Worm (Caenorhabditis elegans) whole organism, L4 larva: ENCODE results near the gene syx-4.
A peak's percentile ranks its signal among the peaks of the same experiment; 100 is the strongest.

ENCODE experiments used
- F10B5.3 ChIP-seq: sonication (generic microtip); optimal IDR thresholded peaks from 2 replicates; lab custom pipeline; 2016; ENCODE audit warnings: mild to moderate bottlenecking, missing genetic modification characterization, missing compliant biosample characterization
- F26F4.8 ChIP-seq: fragments of 200-800 bp; sonication (Bioruptor generic); conservative IDR thresholded peaks from 2 replicates; pipeline ENCODE4 v1.3.6; 2022; ENCODE audit warnings: missing genetic modification characterization, missing compliant biosample characterization
- F37D6.2 ChIP-seq: sonication (generic microtip); optimal IDR thresholded peaks from 2 replicates; lab custom pipeline; 2016; ENCODE audit warnings: mild to moderate bottlenecking, missing genetic modification characterization, missing compliant biosample characterization
- R02D3.7 ChIP-seq: fragments of 150-350 bp; sonication (generic microtip); optimal IDR thresholded peaks from 3 replicates; lab custom pipeline; 2014; ENCODE audit warnings: missing biosample characterization, missing genetic modification characterization
- Y5F2A.4 ChIP-seq: fragments of 200-800 bp; sonication (Bioruptor generic); optimal IDR thresholded peaks from 2 replicates; lab custom pipeline; 2018; ENCODE audit warnings: mild to moderate bottlenecking, missing genetic modification characterization, missing compliant biosample characterization
- ZK546.5 ChIP-seq, 2 experiments: sonication (generic microtip); optimal IDR thresholded peaks; 2 replicates each; lab custom pipeline; 2017; ENCODE audit warnings: missing biosample characterization in 2 of 2, missing genetic modification characterization in 2 of 2
- aly-2 ChIP-seq: sonication (generic microtip); optimal IDR thresholded peaks from 2 replicates; lab custom pipeline; 2018; ENCODE audit warnings: missing biosample characterization, missing genetic modification characterization
- ama-1 ChIP-seq: fragments of 150-350 bp; optimal IDR thresholded peaks from 2 replicates; lab custom pipeline; 2014; ENCODE audit warnings: inconsistent platforms, mixed read lengths
- attf-4 ChIP-seq: sonication (generic microtip); optimal IDR thresholded peaks from 3 replicates; lab custom pipeline; 2017; ENCODE audit warnings: missing biosample characterization, missing genetic modification characterization
- ceh-28 ChIP-seq: fragments of 150-350 bp; optimal IDR thresholded peaks from 2 replicates; lab custom pipeline; 2014; ENCODE audit warnings: missing biosample characterization, missing genetic modification reagents, missing genetic modification characterization
- ceh-32 ChIP-seq: sonication (generic microtip); optimal IDR thresholded peaks from 2 replicates; lab custom pipeline; 2016; ENCODE audit warnings: mild to moderate bottlenecking, missing genetic modification characterization, missing compliant biosample characterization; ENCODE audit not compliant: poor library complexity
- cey-2 ChIP-seq: sonication (generic microtip); optimal IDR thresholded peaks from 3 replicates; lab custom pipeline; 2017; ENCODE audit warnings: missing genetic modification characterization, mild to moderate bottlenecking, missing compliant biosample characterization, antibody characterized with exemption, borderline replicate concordance; ENCODE audit not compliant: insufficient read depth
- ctbp-1 ChIP-seq: fragments of 200-800 bp; sonication (Bioruptor generic); IDR thresholded peaks from 2 replicates; pipeline ENCODE4 v1.3.6; 2022; ENCODE audit warnings: missing genetic modification reagents, missing genetic modification characterization, missing compliant biosample characterization
- daf-12 ChIP-seq: fragments of 150-350 bp; optimal IDR thresholded peaks from 2 replicates; lab custom pipeline; 2014; ENCODE audit warnings: missing biosample characterization, missing genetic modification reagents, missing genetic modification characterization
- daf-8 ChIP-seq: fragments of 200-800 bp; sonication (Bioruptor generic); IDR thresholded peaks from 2 replicates; pipeline ENCODE4 v1.3.6; 2022; ENCODE audit warnings: missing genetic modification characterization, missing compliant biosample characterization
- dmd-6 ChIP-seq: fragments of 200-800 bp; sonication (Bioruptor generic); IDR thresholded peaks from 2 replicates; pipeline ENCODE4 v1.3.6; 2022; ENCODE audit warnings: missing genetic modification reagents, missing genetic modification characterization, missing compliant biosample characterization
- dmd-9 ChIP-seq: fragments of 200-800 bp; sonication (Bioruptor generic); IDR thresholded peaks from 2 replicates; pipeline ENCODE4 v1.3.6; 2022; ENCODE audit warnings: missing genetic modification reagents, missing genetic modification characterization, missing compliant biosample characterization
- duxl-1 ChIP-seq: sonication (generic microtip); optimal IDR thresholded peaks from 2 replicates; lab custom pipeline; 2016; ENCODE audit warnings: mild to moderate bottlenecking, missing genetic modification characterization, moderate library complexity, missing compliant biosample characterization; ENCODE audit not compliant: poor library complexity
- dve-1 ChIP-seq: sonication (generic microtip); optimal IDR thresholded peaks from 2 replicates; lab custom pipeline; 2017; ENCODE audit warnings: antibody characterized with exemption, mild to moderate bottlenecking, missing genetic modification characterization, missing compliant biosample characterization; ENCODE audit not compliant: insufficient read depth
- egl-27 ChIP-seq: sonication (generic microtip); optimal IDR thresholded peaks from 3 replicates; lab custom pipeline; 2017; ENCODE audit warnings: missing biosample characterization, missing genetic modification reagents, missing genetic modification characterization
- egl-43 ChIP-seq: fragments of 200-800 bp; sonication (Bioruptor generic); IDR thresholded peaks from 2 replicates; pipeline ENCODE4 v1.3.6; 2022; ENCODE audit warnings: missing genetic modification reagents, missing genetic modification characterization, missing compliant biosample characterization
- fos-1 ChIP-seq: fragments of 150-350 bp; optimal IDR thresholded peaks from 2 replicates; lab custom pipeline; 2014; ENCODE audit warnings: missing biosample characterization, missing genetic modification characterization
- hif-1 ChIP-seq, 2 experiments: sonication (generic microtip); optimal IDR thresholded peaks; 2 replicates each; lab custom pipeline; 2016 to 2017; ENCODE audit warnings: missing compliant biosample characterization in 2 of 2, missing genetic modification characterization in 2 of 2, missing genetic modification reagents in 2 of 2, missing genotype in 2 of 2, mild to moderate bottlenecking in 1 of 2
- hlh-30 ChIP-seq: sonication (generic microtip); optimal IDR thresholded peaks from 2 replicates; lab custom pipeline; 2017; ENCODE audit warnings: antibody characterized with exemption, mild to moderate bottlenecking, missing genetic modification characterization, missing compliant biosample characterization; ENCODE audit not compliant: insufficient read depth
- jun-1 ChIP-seq: fragments of 150-350 bp; optimal IDR thresholded peaks from 2 replicates; lab custom pipeline; 2014; ENCODE audit warnings: missing biosample characterization, missing genetic modification reagents, missing genetic modification characterization
- lim-7 ChIP-seq: fragments of 200-800 bp; sonication (Bioruptor generic); IDR thresholded peaks from 2 replicates; pipeline ENCODE4 v1.3.6; 2022; ENCODE audit warnings: missing genetic modification characterization, missing compliant biosample characterization
- lin-13 ChIP-seq: fragments of 150-350 bp; optimal IDR thresholded peaks from 2 replicates; lab custom pipeline; 2014; ENCODE audit warnings: missing biosample characterization, missing genetic modification reagents, missing genetic modification characterization
- madf-9 ChIP-seq: fragments of 200-800 bp; sonication (Bioruptor generic); conservative IDR thresholded peaks from 2 replicates; pipeline ENCODE4 v1.3.6; 2022; ENCODE audit warnings: missing genetic modification reagents, missing genetic modification characterization, missing compliant biosample characterization
- mdl-1 ChIP-seq, 2 experiments: fragments of 150-350 bp in 1 of 2; sonication (generic microtip) in 1 of 2; optimal IDR thresholded peaks; 2 replicates each; lab custom pipeline; 2014 to 2017; ENCODE audit warnings: missing biosample characterization in 2 of 2, missing genetic modification characterization in 2 of 2
- mes-2 ChIP-seq: sonication (generic microtip); optimal IDR thresholded peaks from 2 replicates; lab custom pipeline; 2016; ENCODE audit warnings: missing genotype, mild to moderate bottlenecking, missing genetic modification characterization, missing compliant biosample characterization; ENCODE audit not compliant: poor library complexity, severe bottlenecking
- mxl-2 ChIP-seq: fragments of 200-800 bp; sonication (Bioruptor generic); conservative IDR thresholded peaks from 2 replicates; pipeline ENCODE4 v1.3.6; 2022; ENCODE audit warnings: missing genetic modification reagents, missing genetic modification characterization, missing compliant biosample characterization
- mxl-3 ChIP-seq: fragments of 200-800 bp; sonication (Bioruptor generic); optimal IDR thresholded peaks from 2 replicates; lab custom pipeline; 2018; ENCODE audit warnings: mild to moderate bottlenecking, missing genetic modification characterization, missing compliant biosample characterization
- nhr-10 ChIP-seq: fragments of 150-350 bp; optimal IDR thresholded peaks from 2 replicates; lab custom pipeline; 2014; ENCODE audit warnings: missing biosample characterization, missing genetic modification characterization
- nhr-11 ChIP-seq: fragments of 150-350 bp; optimal IDR thresholded peaks from 2 replicates; lab custom pipeline; 2014; ENCODE audit warnings: missing biosample characterization, missing genetic modification characterization
- nhr-111 ChIP-seq: fragments of 200-800 bp; sonication (Bioruptor generic); optimal IDR thresholded peaks from 2 replicates; lab custom pipeline; 2018; ENCODE audit warnings: mild to moderate bottlenecking, missing genetic modification characterization, missing compliant biosample characterization
- nhr-41 ChIP-seq: fragments of 200-800 bp; sonication (Bioruptor generic); IDR thresholded peaks from 2 replicates; pipeline ENCODE4 v1.3.6; 2022; ENCODE audit warnings: missing genetic modification reagents, missing genetic modification characterization, missing compliant biosample characterization
- nhr-42 ChIP-seq: fragments of 200-800 bp; sonication (Bioruptor generic); IDR thresholded peaks from 2 replicates; pipeline ENCODE4 v1.3.6; 2022; ENCODE audit warnings: missing genetic modification characterization, missing compliant biosample characterization
- nhr-6 ChIP-seq: fragments of 150-350 bp; optimal IDR thresholded peaks from 2 replicates; lab custom pipeline; 2014; ENCODE audit warnings: missing biosample characterization, missing genetic modification characterization
- nhr-77 ChIP-seq: fragments of 150-350 bp; optimal IDR thresholded peaks from 2 replicates; lab custom pipeline; 2014; ENCODE audit warnings: missing biosample characterization, missing genetic modification characterization
- rbr-2 ChIP-seq: sonication (generic microtip); optimal IDR thresholded peaks from 2 replicates; lab custom pipeline; 2016; ENCODE audit warnings: missing genotype, missing genetic modification characterization, missing compliant biosample characterization
- saeg-2 ChIP-seq: fragments of 200-800 bp; sonication (Bioruptor generic); IDR thresholded peaks from 2 replicates; pipeline ENCODE4 v1.3.6; 2022; ENCODE audit warnings: missing genetic modification reagents, missing genetic modification characterization, missing compliant biosample characterization
- sdz-12 ChIP-seq: fragments of 200-800 bp; sonication (Bioruptor generic); optimal IDR thresholded peaks from 2 replicates; lab custom pipeline; 2018; ENCODE audit warnings: mild to moderate bottlenecking, missing genetic modification characterization, missing compliant biosample characterization
- skn-1 ChIP-seq: fragments of 150-350 bp; optimal IDR thresholded peaks from 2 replicates; lab custom pipeline; 2014; ENCODE audit warnings: missing biosample characterization, missing genetic modification characterization
- tag-97 ChIP-seq: fragments of 200-800 bp; sonication (Bioruptor generic); IDR thresholded peaks from 2 replicates; pipeline ENCODE4 v1.3.6; 2022; ENCODE audit warnings: missing genetic modification characterization, missing compliant biosample characterization
- tra-1 ChIP-seq: fragments of 200-800 bp; sonication (Bioruptor generic); IDR thresholded peaks from 2 replicates; pipeline ENCODE4 v1.3.6; 2022; ENCODE audit warnings: missing genetic modification reagents, missing genetic modification characterization, missing compliant biosample characterization
- zfp-3 ChIP-seq: fragments of 200-800 bp; sonication (Bioruptor generic); conservative IDR thresholded peaks from 2 replicates; pipeline ENCODE4 v1.3.6; 2022; ENCODE audit warnings: missing genetic modification reagents, missing genetic modification characterization, missing compliant biosample characterization
- zip-2 ChIP-seq: fragments of 150-350 bp; optimal IDR thresholded peaks from 2 replicates; lab custom pipeline; 2014; ENCODE audit warnings: missing biosample characterization, missing genetic modification characterization
- ztf-11 ChIP-seq: fragments of 150-350 bp; optimal IDR thresholded peaks from 2 replicates; lab custom pipeline; 2014; ENCODE audit warnings: missing biosample characterization, missing genetic modification characterization
- ztf-7 ChIP-seq: fragments of 150-350 bp; optimal IDR thresholded peaks from 2 replicates; lab custom pipeline; 2014; ENCODE audit warnings: missing biosample characterization, missing genetic modification characterization

Gene syx-4

ce11 chrIV:8479346-8479745, 22.3 kb downstream of the syx-4 start, which contains the start of gene hlh-12:
Gene hlh-12, minus strand, starts transcription at chrIV:8479446.
- TF ChIP-seq ama-1 (lab: Kevin White, UChicago) (no peak), jun-1 (tag; lab: Kevin White, UChicago) (no peak), lin-13 (GFP tag; lab: Kevin White, UChicago) (no peak), cey-2 (tag; lab: Kevin White, UChicago) (no peak), saeg-2 (GFP tag; lab: Robert Waterston, UW) (no peak), skn-1 (tag; lab: Kevin White, UChicago) (no peak), nhr-42 (GFP tag; lab: Robert Waterston, UW) (no peak), attf-4 (tag; lab: Kevin White, UChicago) (no peak), dve-1 (tag; lab: Kevin White, UChicago) (no peak), mdl-1 (tag; optimal IDR thresholded peaks at IDR 0.05; lab: Kevin White, UChicago) (no peak), nhr-77 (tag; lab: Kevin White, UChicago) (no peak), dmd-6 (GFP tag; lab: Robert Waterston, UW) (no peak), madf-9 (GFP tag; lab: Robert Waterston, UW) (no peak), dmd-9 (GFP tag; lab: Robert Waterston, UW) (no peak), zfp-3 (GFP tag; lab: Robert Waterston, UW) (no peak), ztf-11 (tag; lab: Kevin White, UChicago) (no peak), nhr-10 (tag; lab: Kevin White, UChicago) (no peak)
- TF ChIP-seq, all 104 proteins: peak for 0

ce11 chrIV:8481308-8481707, 24.2 kb downstream of the syx-4 start, which contains the start of gene spp-8:
Gene spp-8, plus strand, starts transcription at chrIV:8481664.
- TF ChIP-seq tag-97 (GFP tag; lab: Robert Waterston, UW) = no peak
- no peak for TF ChIP-seq fos-1 (tag; lab: Kevin White, UChicago)
- peak; percentile 74 for TF ChIP-seq mxl-3 (GFP tag; lab: Kevin White, UChicago)
- TF ChIP-seq dve-1 (tag; lab: Kevin White, UChicago) = peak; percentile 80
- 0 out of 2 replicates have a peak, but pooled peaks have one; percentile 20 for TF ChIP-seq tra-1 (GFP tag; lab: Robert Waterston, UW)
- peak; percentile 67 for TF ChIP-seq hlh-30
- TF ChIP-seq egl-43 (GFP tag; lab: Robert Waterston, UW) = no peak
- no peak for TF ChIP-seq duxl-1 (tag; lab: Kevin White, UChicago)
- no peak for TF ChIP-seq saeg-2 (GFP tag; lab: Robert Waterston, UW)
- no peak for TF ChIP-seq ztf-7 (tag; lab: Kevin White, UChicago)
- no peak for TF ChIP-seq R02D3.7
- no peak for TF ChIP-seq ZK546.5 (tag; optimal IDR thresholded peaks at IDR 0.05; lab: Kevin White, UChicago)
- no peak for TF ChIP-seq mxl-2 (GFP tag; lab: Robert Waterston, UW)
- no peak for TF ChIP-seq rbr-2 (tag; lab: Kevin White, UChicago)
- TF ChIP-seq daf-12 (tag; lab: Kevin White, UChicago) = no peak
- no peak for TF ChIP-seq F10B5.3 (tag; lab: Kevin White, UChicago)
- TF ChIP-seq F37D6.2 (tag; lab: Kevin White, UChicago) = no peak
- TF ChIP-seq mdl-1 (tag; optimal IDR thresholded peaks at IDR 0.05; lab: Kevin White, UChicago) = peak in 1 of 2 experiments; percentile 74
- no peak for TF ChIP-seq mes-2
- TF ChIP-seq Y5F2A.4 = no peak
- TF ChIP-seq zip-2 = no peak
- no peak for TF ChIP-seq ceh-32 (tag; lab: Kevin White, UChicago)
- TF ChIP-seq ceh-28 (tag; lab: Kevin White, UChicago) = no peak
- TF ChIP-seq ctbp-1 (GFP tag; lab: Robert Waterston, UW) = no peak
- TF ChIP-seq hif-1 (tag; optimal IDR thresholded peaks at IDR 0.05; lab: Kevin White, UChicago) = no peak
- TF ChIP-seq nhr-41 = no peak
- no peak for TF ChIP-seq nhr-11 (tag; lab: Kevin White, UChicago)
- TF ChIP-seq nhr-6 = no peak
- TF ChIP-seq nhr-42 (GFP tag; lab: Robert Waterston, UW) = no peak
- TF ChIP-seq F26F4.8 = no peak
- no peak for TF ChIP-seq dmd-9 (GFP tag; lab: Robert Waterston, UW)
- TF ChIP-seq nhr-10 (tag; lab: Kevin White, UChicago) = no peak
- no peak for TF ChIP-seq egl-27 (tag; lab: Kevin White, UChicago)
- no peak for TF ChIP-seq attf-4 (tag; lab: Kevin White, UChicago)
- TF ChIP-seq lim-7 (GFP tag; lab: Robert Waterston, UW) = no peak
- no peak for TF ChIP-seq aly-2 (tag; lab: Kevin White, UChicago)
- no peak for TF ChIP-seq daf-8 (GFP tag; lab: Robert Waterston, UW)
- TF ChIP-seq sdz-12 (GFP tag; lab: Kevin White, UChicago) = no peak
- no peak for TF ChIP-seq nhr-111 (GFP tag; lab: Kevin White, UChicago)
